Fruit fly (Drosophila melanogaster) whole organism, embryonic: ENCODE data around the gene upd2.

Source experiments
- Aef1 ChIP-seq: fragments of 200-800 bp; sonication (Bioruptor generic); IDR thresholded peaks from 3 replicates; pipeline ENCODE4 v1.3.6; 2022; ENCODE audit warnings: missing biosample characterization, missing genetic modification characterization
- Atf3 ChIP-seq: fragments of 200-800 bp; sonication (Bioruptor generic); optimal IDR thresholded peaks from 3 replicates; lab custom pipeline; 2016; ENCODE audit warnings: missing biosample characterization, missing genetic modification characterization
- CG10543 ChIP-seq: fragments of 200-800 bp; sonication (Bioruptor generic); optimal IDR thresholded peaks from 3 replicates; lab custom pipeline; 2017; ENCODE audit warnings: missing biosample characterization, mild to moderate bottlenecking, missing genetic modification characterization, moderate library complexity
- CG11247 ChIP-seq: fragments of 200-800 bp; sonication (Bioruptor generic); IDR thresholded peaks from 2 replicates; pipeline ENCODE4 v1.3.6; 2022; ENCODE audit warnings: missing biosample characterization, missing genetic modification characterization
- CG12155 ChIP-seq: fragments of 200-800 bp; sonication (Bioruptor generic); optimal IDR thresholded peaks from 3 replicates; lab custom pipeline; 2016; ENCODE audit warnings: missing biosample characterization, missing genetic modification characterization
- CG15011 ChIP-seq: fragments of 200-800 bp; sonication (Bioruptor generic); optimal IDR thresholded peaks from 3 replicates; lab custom pipeline; 2018; ENCODE audit warnings: missing biosample characterization, mild to moderate bottlenecking, missing genetic modification characterization
- CG15269 ChIP-seq: fragments of 200-800 bp; sonication (Bioruptor generic); optimal IDR thresholded peaks from 2 replicates; lab custom pipeline; 2018; ENCODE audit warnings: missing biosample characterization, mild to moderate bottlenecking, missing genetic modification characterization, moderate library complexity
- CG15514 ChIP-seq: fragments of 200-800 bp; sonication (Bioruptor generic); optimal IDR thresholded peaks from 3 replicates; lab custom pipeline; 2017; ENCODE audit warnings: missing biosample characterization, missing genetic modification characterization, mild to moderate bottlenecking, moderate library complexity, missing genetic modification reagents
- CG15601 ChIP-seq: fragments of 200-800 bp; sonication (Bioruptor generic); optimal IDR thresholded peaks from 3 replicates; lab custom pipeline; 2019; ENCODE audit warnings: missing biosample characterization, mild to moderate bottlenecking, missing genetic modification characterization, moderate library complexity
- CG17829 ChIP-seq: fragments of 200-800 bp; optimal IDR thresholded peaks from 2 replicates; lab custom pipeline; 2019; ENCODE audit warnings: missing biosample characterization, mild to moderate bottlenecking, missing genetic modification characterization, moderate library complexity
- CG18262 ChIP-seq: fragments of 200-800 bp; optimal IDR thresholded peaks from 3 replicates; lab custom pipeline; 2019; ENCODE audit warnings: missing biosample characterization, mild to moderate bottlenecking, missing genetic modification characterization, moderate library complexity
- CG18599 ChIP-seq: fragments of 200-800 bp; sonication (Bioruptor generic); optimal IDR thresholded peaks from 3 replicates; lab custom pipeline; 2017; ENCODE audit warnings: missing biosample characterization, missing genetic modification characterization, mild to moderate bottlenecking, moderate library complexity, missing genetic modification reagents
- CG2199 ChIP-seq: fragments of 200-800 bp; sonication (Bioruptor generic); IDR thresholded peaks from 3 replicates; pipeline ENCODE4 v1.3.6; 2022; ENCODE audit warnings: missing biosample characterization, missing genetic modification characterization
- CG32532 ChIP-seq: fragments of 200-800 bp; sonication (Bioruptor generic); IDR thresholded peaks from 2 replicates; pipeline ENCODE4 v1.3.6; 2022; ENCODE audit warnings: missing biosample characterization, missing genetic modification characterization
- CG32772 ChIP-seq: fragments of 200-800 bp; sonication (Bioruptor generic); IDR thresholded peaks from 2 replicates; pipeline ENCODE4 v1.3.6; 2022; ENCODE audit warnings: missing biosample characterization, missing genetic modification characterization
- CG7271 ChIP-seq: fragments of 200-800 bp; sonication (Bioruptor generic); optimal IDR thresholded peaks from 2 replicates; lab custom pipeline; 2018; ENCODE audit warnings: missing biosample characterization, mild to moderate bottlenecking, missing genetic modification characterization, moderate library complexity
- CG8290 ChIP-seq, 3 experiments: fragments of 200-800 bp; sonication (Bioruptor generic); optimal IDR thresholded peaks; 2 replicates each; lab custom pipeline; 2016 to 2019; ENCODE audit warnings: missing biosample characterization in 3 of 3, missing genetic modification characterization in 3 of 3, mild to moderate bottlenecking in 2 of 3, moderate library complexity in 1 of 3
- Dbx ChIP-seq: fragments of 200-800 bp; sonication (Bioruptor generic); IDR thresholded peaks from 3 replicates; pipeline ENCODE4 v1.3.6; 2022; ENCODE audit warnings: missing biosample characterization, missing genetic modification characterization
- Dek ChIP-seq: fragments of 200-800 bp; sonication (Bioruptor generic); optimal IDR thresholded peaks from 3 replicates; lab custom pipeline; 2019; ENCODE audit warnings: missing biosample characterization, mild to moderate bottlenecking, missing genetic modification characterization, moderate library complexity
- Dll ChIP-seq: fragments of 200-800 bp; sonication (Bioruptor generic); IDR thresholded peaks from 4 replicates; pipeline ENCODE4 v1.3.6; 2022; ENCODE audit warnings: missing biosample characterization, missing genetic modification characterization; ENCODE audit not compliant: partially characterized antibody
- Eip74EF ChIP-seq, 2 experiments: fragments of 200-800 bp in 1 of 2; fragments of >200 bp in 1 of 2; sonication (Bioruptor generic) in 1 of 2; optimal IDR thresholded peaks; 2 replicates each; lab custom pipeline; 2017 to 2019; ENCODE audit warnings: missing biosample characterization in 2 of 2, missing genetic modification characterization in 2 of 2, mild to moderate bottlenecking in 1 of 2, moderate library complexity in 1 of 2
- Elba2 ChIP-seq: fragments of 200-800 bp; sonication (Bioruptor generic); optimal IDR thresholded peaks from 3 replicates; lab custom pipeline; 2016; ENCODE audit warnings: missing biosample characterization, missing genetic modification characterization
- Fer1 ChIP-seq: fragments of 200-800 bp; sonication (Bioruptor generic); optimal IDR thresholded peaks from 2 replicates; lab custom pipeline; 2017; ENCODE audit warnings: missing biosample characterization, mild to moderate bottlenecking, missing genetic modification characterization
- MBD-R2 ChIP-seq: fragments of 200-800 bp; sonication (Bioruptor generic); IDR thresholded peaks from 2 replicates; pipeline ENCODE4 v1.3.6; 2022; ENCODE audit warnings: missing biosample characterization, missing genetic modification characterization
- NK7.1 ChIP-seq: fragments of 200-800 bp; sonication (Bioruptor generic); optimal IDR thresholded peaks from 3 replicates; lab custom pipeline; 2016; ENCODE audit warnings: missing biosample characterization, missing genetic modification characterization
- Tbp ChIP-seq: fragments of >200 bp; optimal IDR thresholded peaks from 2 replicates; lab custom pipeline; 2018; ENCODE audit warnings: missing biosample characterization, missing genetic modification characterization
- bab2 ChIP-seq: fragments of 200-800 bp; sonication (Bioruptor generic); optimal IDR thresholded peaks from 2 replicates; lab custom pipeline; 2016; ENCODE audit warnings: missing biosample characterization, missing genetic modification characterization
- dati ChIP-seq: fragments of 200-800 bp; sonication (Bioruptor generic); IDR thresholded peaks from 2 replicates; pipeline ENCODE4 v1.3.6; 2022; ENCODE audit warnings: missing biosample characterization, missing genetic modification characterization
- esg ChIP-seq: fragments of 200-800 bp; sonication (Bioruptor generic); conservative IDR thresholded peaks from 2 replicates; pipeline ENCODE4 v1.3.6; 2022; ENCODE audit warnings: missing biosample characterization, missing genetic modification characterization
- ewg ChIP-seq: fragments of 200-800 bp; sonication (Bioruptor generic); optimal IDR thresholded peaks from 3 replicates; lab custom pipeline; 2017; ENCODE audit warnings: mild to moderate bottlenecking, missing biosample characterization, missing genetic modification reagents, missing genetic modification characterization
- gcm ChIP-seq: fragments of 200-800 bp; sonication (Bioruptor generic); optimal IDR thresholded peaks from 2 replicates; lab custom pipeline; 2019; ENCODE audit warnings: missing biosample characterization, mild to moderate bottlenecking, missing genetic modification characterization, moderate library complexity
- gcm2 ChIP-seq: fragments of 200-800 bp; sonication (Bioruptor generic); optimal IDR thresholded peaks from 2 replicates; lab custom pipeline; 2016; ENCODE audit warnings: missing biosample characterization, missing genetic modification characterization
- insv ChIP-seq, 2 experiments: fragments of 200-800 bp; sonication (Bioruptor generic); optimal IDR thresholded peaks; 3 replicates each; lab custom pipeline; 2016 to 2018; ENCODE audit warnings: missing biosample characterization in 2 of 2, missing genetic modification characterization in 2 of 2
- kah ChIP-seq: fragments of 200-800 bp; sonication (Bioruptor generic); optimal IDR thresholded peaks from 2 replicates; lab custom pipeline; 2018; ENCODE audit warnings: missing biosample characterization, mild to moderate bottlenecking, missing genetic modification characterization
- lab ChIP-seq: fragments of 200-800 bp; sonication (Bioruptor generic); optimal IDR thresholded peaks from 3 replicates; lab custom pipeline; 2017; ENCODE audit warnings: missing biosample characterization, missing genetic modification characterization, mild to moderate bottlenecking, moderate library complexity, missing genetic modification reagents
- mirr ChIP-seq: fragments of 200-800 bp; sonication (Bioruptor generic); optimal IDR thresholded peaks from 3 replicates; lab custom pipeline; 2018; ENCODE audit warnings: missing biosample characterization, mild to moderate bottlenecking, missing genetic modification characterization
- pan ChIP-seq, 4 experiments: fragments of >200 bp in 3 of 4; fragments of 200-800 bp in 1 of 4; sonication (Bioruptor generic) in 1 of 4; optimal IDR thresholded peaks in 3 of 4; IDR thresholded peaks in 1 of 4; 2 replicates each; pipeline versions ENCODE4 v1.3.6 to Lab custom; 2017 to 2022; ENCODE audit warnings: missing biosample characterization in 2 of 4, missing genetic modification characterization in 2 of 4, mixed read lengths in 1 of 4
- pfk ChIP-seq: fragments of 200-800 bp; sonication (Bioruptor generic); optimal IDR thresholded peaks from 2 replicates; lab custom pipeline; 2018; ENCODE audit warnings: missing biosample characterization, mild to moderate bottlenecking, missing genetic modification characterization, moderate library complexity
- pros ChIP-seq: fragments of 200-800 bp; sonication (Bioruptor generic); optimal IDR thresholded peaks from 3 replicates; lab custom pipeline; 2019; ENCODE audit warnings: missing biosample characterization, mild to moderate bottlenecking, missing genetic modification characterization, moderate library complexity
- pzg ChIP-seq: fragments of 200-800 bp; sonication (Bioruptor generic); optimal IDR thresholded peaks from 3 replicates; lab custom pipeline; 2018; ENCODE audit warnings: missing biosample characterization, mild to moderate bottlenecking, missing genetic modification characterization, moderate library complexity
- ssp ChIP-seq: fragments of 200-800 bp; sonication (Bioruptor generic); IDR thresholded peaks from 2 replicates; pipeline ENCODE4 v1.3.6; 2022; ENCODE audit warnings: missing biosample characterization, missing genetic modification characterization
- tgo ChIP-seq: fragments of 200-800 bp; sonication (Bioruptor generic); IDR thresholded peaks from 3 replicates; pipeline ENCODE4 v1.3.6; 2022; ENCODE audit warnings: missing biosample characterization, missing genetic modification characterization
- twi ChIP-seq: fragments of 200-800 bp; optimal IDR thresholded peaks from 2 replicates; lab custom pipeline; 2019; ENCODE audit warnings: missing biosample characterization, mild to moderate bottlenecking, missing genetic modification characterization, moderate library complexity
- z ChIP-seq: fragments of 200-800 bp; sonication (Bioruptor generic); IDR thresholded peaks from 3 replicates; pipeline ENCODE4 v1.3.6; 2022; ENCODE audit warnings: missing biosample characterization, missing genetic modification characterization

Gene upd2

dm6 chrX:18225976-18226375 is 17.1 kb downstream of the upd2 start, which contains the start of gene CG33639:
Gene CG33639 (minus strand): TSS chrX:18226076.
- TF ChIP-seq gcm2 (GFP tag; lab: Kevin White, UChicago) (no peak), lab (peak; percentile 3), CG15601 (tag; lab: Kevin White, UChicago) (peak; percentile 90), CG17829 (tag; lab: Kevin White, UChicago) (no peak), CG15514 (GFP tag; lab: Kevin White, UChicago) (peak; percentile 4), Fer1 (GFP tag; lab: Kevin White, UChicago) (peak; percentile 33), Elba2 (GFP tag; lab: Kevin White, UChicago) (no peak), CG18599 (GFP tag; lab: Kevin White, UChicago) (peak; percentile 1)

dm6 chrX:18208930-18209477 is 34.1 kb downstream of the upd2 start, which contains the start of gene Him:
Gene Him (plus strand): TSS chrX:18209427.
- TF ChIP-seq pros (GFP tag; lab: Kevin White, UChicago) (no peak), CG32772 (peak; percentile 43; the same call in 1 of the 2 replicates), pan (optimal IDR thresholded peaks at IDR 0.05; lab: Kevin White, UChicago) (no peak), pan (GFP tag; optimal IDR thresholded peaks at IDR 0.05 in 1 of 2, IDR thresholded peaks at IDR 0.05 in 1 of 2) (no peak), Dll (GFP tag; lab: Robert Waterston, UW) (no peak), tgo (GFP tag; lab: Robert Waterston, UW) (no peak), Dek (tag; lab: Kevin White, UChicago) (no peak), twi (tag; lab: Kevin White, UChicago) (peak; percentile 98), Dbx (GFP tag; lab: Robert Waterston, UW) (no peak), CG2199 (GFP tag; lab: Robert Waterston, UW) (peak; percentile 87; the same call in 2 of the 3 replicates), Atf3 (GFP tag; lab: Kevin White, UChicago) (no peak), dati (GFP tag; lab: Robert Waterston, UW) (no peak), z (GFP tag; lab: Robert Waterston, UW) (0 out of 3 replicates have a peak, but pooled peaks have one; percentile 43), mirr (no peak)

dm6 chrX:18208079-18208865 is 34.8 kb downstream of the upd2 start:
- TF ChIP-seq pzg (GFP tag; lab: Kevin White, UChicago) (no peak), CG8290 (GFP tag; optimal IDR thresholded peaks at IDR 0.05; lab: Kevin White, UChicago) (no peak), CG8290 (tag; optimal IDR thresholded peaks at IDR 0.05; lab: Kevin White, UChicago) (no peak), ssp (no peak), MBD-R2 (GFP tag; lab: Robert Waterston, UW) (no peak), CG15269 (tag; lab: Kevin White, UChicago) (no peak), dati (GFP tag; lab: Robert Waterston, UW) (no peak), ewg (GFP tag; lab: Kevin White, UChicago) (no peak), insv (GFP tag; optimal IDR thresholded peaks at IDR 0.05; lab: Kevin White, UChicago) (no peak), Dek (tag; lab: Kevin White, UChicago) (no peak), esg (no peak), gcm (no peak), Eip74EF (GFP tag; optimal IDR thresholded peaks at IDR 0.05; lab: Kevin White, UChicago) (no peak), bab2 (GFP tag; lab: Kevin White, UChicago) (no peak), CG15011 (GFP tag; lab: Kevin White, UChicago) (no peak), NK7.1 (GFP tag; lab: Kevin White, UChicago) (no peak), CG32532 (GFP tag; lab: Robert Waterston, UW) (no peak), CG12155 (GFP tag; lab: Kevin White, UChicago) (no peak), Tbp (no peak), Aef1 (GFP tag; lab: Robert Waterston, UW) (no peak), pfk (GFP tag; lab: Kevin White, UChicago) (no peak), kah (GFP tag; lab: Kevin White, UChicago) (peak; percentile 65), CG10543 (GFP tag; lab: Kevin White, UChicago) (no peak), CG18262 (tag; lab: Kevin White, UChicago) (peak; percentile 82), CG7271 (no peak), CG11247 (GFP tag; lab: Robert Waterston, UW) (no peak)
